Fruit fly (Drosophila melanogaster) whole organism, prepupa: Measurements from ENCODE around the gene CG1103.

Experiments
- Blimp-1 ChIP-seq: fragments of 200-800 bp; sonication (Bioruptor generic); optimal IDR thresholded peaks from 3 replicates; lab custom pipeline; 2017; ENCODE audit warnings: missing biosample characterization, missing genetic modification characterization, mild to moderate bottlenecking, moderate library complexity, missing genetic modification reagents
- CG11294 ChIP-seq: fragments of 200-800 bp; sonication (Bioruptor generic); IDR thresholded peaks from 2 replicates; pipeline ENCODE4 v1.3.6; 2022; ENCODE audit warnings: missing biosample characterization, missing genetic modification characterization
- CG11762 ChIP-seq: fragments of 200-800 bp; sonication (Bioruptor generic); optimal IDR thresholded peaks from 3 replicates; lab custom pipeline; 2016; ENCODE audit warnings: missing biosample characterization, missing genetic modification characterization; ENCODE audit not compliant: insufficient read depth
- CG11902 ChIP-seq: fragments of 200-800 bp; sonication (Bioruptor generic); optimal IDR thresholded peaks from 3 replicates; lab custom pipeline; 2016; ENCODE audit warnings: missing biosample characterization, missing genetic modification characterization
- CG3032 ChIP-seq: fragments of 200-800 bp; optimal IDR thresholded peaks from 2 replicates; lab custom pipeline; 2019; ENCODE audit warnings: missing biosample characterization, mild to moderate bottlenecking, missing genetic modification characterization, moderate library complexity
- CG31627 ChIP-seq: fragments of 200-800 bp; sonication (Bioruptor generic); optimal IDR thresholded peaks from 3 replicates; lab custom pipeline; 2016; ENCODE audit warnings: missing biosample characterization, missing genetic modification characterization
- CG32006 ChIP-seq: fragments of 200-800 bp; sonication (Bioruptor generic); optimal IDR thresholded peaks from 3 replicates; lab custom pipeline; 2017; ENCODE audit warnings: missing biosample characterization, mild to moderate bottlenecking, missing genetic modification characterization
- CG34406 ChIP-seq: fragments of 200-800 bp; sonication (Bioruptor generic); optimal IDR thresholded peaks from 3 replicates; lab custom pipeline; 2016; ENCODE audit warnings: missing biosample characterization, missing genetic modification characterization
- CG6163 ChIP-seq: fragments of 200-800 bp; sonication (Bioruptor generic); IDR thresholded peaks from 3 replicates; pipeline ENCODE4 v1.3.6; 2022; ENCODE audit warnings: missing biosample characterization, missing genetic modification characterization
- CG6792 ChIP-seq: fragments of 200-800 bp; sonication (Bioruptor generic); optimal IDR thresholded peaks from 3 replicates; lab custom pipeline; 2016; ENCODE audit warnings: missing biosample characterization, missing genetic modification characterization
- CG6808 ChIP-seq: fragments of 200-800 bp; sonication (Bioruptor generic); optimal IDR thresholded peaks from 3 replicates; lab custom pipeline; 2017; ENCODE audit warnings: missing biosample characterization, missing genetic modification characterization, mild to moderate bottlenecking, moderate library complexity, missing genetic modification reagents
- CG6854 ChIP-seq: fragments of 200-800 bp; sonication (Bioruptor generic); optimal IDR thresholded peaks from 2 replicates; lab custom pipeline; 2017; ENCODE audit warnings: missing biosample characterization, mild to moderate bottlenecking, missing genetic modification characterization
- CG7368 ChIP-seq: fragments of 200-800 bp; sonication (Bioruptor generic); optimal IDR thresholded peaks from 3 replicates; lab custom pipeline; 2016; ENCODE audit warnings: missing biosample characterization, missing genetic modification characterization
- CG8119 ChIP-seq: fragments of 200-800 bp; sonication (Bioruptor generic); IDR thresholded peaks from 3 replicates; pipeline ENCODE4 v1.3.6; 2022; ENCODE audit warnings: missing biosample characterization, missing genetic modification characterization
- CG8632 ChIP-seq: fragments of 200-800 bp; sonication (Bioruptor generic); optimal IDR thresholded peaks from 3 replicates; lab custom pipeline; 2016; ENCODE audit warnings: missing biosample characterization, missing genetic modification characterization
- Eip75B ChIP-seq: fragments of 200-800 bp; sonication (Bioruptor generic); optimal IDR thresholded peaks from 3 replicates; lab custom pipeline; 2016; ENCODE audit warnings: missing biosample characterization, missing genetic modification characterization
- Eip78C ChIP-seq: fragments of 200-800 bp; sonication (Bioruptor generic); peaks from one replicate; lab custom pipeline; 2016; ENCODE audit warnings: missing biosample characterization, missing genetic modification characterization
- Eip93F ChIP-seq: fragments of 200-800 bp; sonication (Bioruptor generic); optimal IDR thresholded peaks from 2 replicates; lab custom pipeline; 2016; ENCODE audit warnings: missing biosample characterization, mild to moderate bottlenecking, missing genetic modification characterization
- Ets21C ChIP-seq: fragments of 200-800 bp; sonication (Bioruptor generic); optimal IDR thresholded peaks from 3 replicates; lab custom pipeline; 2016; ENCODE audit warnings: missing biosample characterization, missing genetic modification characterization
- Ets96B ChIP-seq: fragments of 200-800 bp; optimal IDR thresholded peaks from 2 replicates; lab custom pipeline; 2019; ENCODE audit warnings: missing biosample characterization, mild to moderate bottlenecking, missing genetic modification characterization, moderate library complexity
- Hr38 ChIP-seq: sonication (Bioruptor generic); optimal IDR thresholded peaks from 2 replicates; lab custom pipeline; 2016; ENCODE audit warnings: missing biosample characterization, missing genetic modification characterization
- Hr39 ChIP-seq: fragments of 200-800 bp; sonication (Bioruptor generic); optimal IDR thresholded peaks from 2 replicates; lab custom pipeline; 2016; ENCODE audit warnings: missing biosample characterization, missing genetic modification characterization
- Met ChIP-seq: fragments of 200-800 bp; sonication (Bioruptor generic); optimal IDR thresholded peaks from 3 replicates; lab custom pipeline; 2016; ENCODE audit warnings: missing biosample characterization, missing genetic modification characterization
- OdsH ChIP-seq: fragments of 200-800 bp; sonication (Bioruptor generic); optimal IDR thresholded peaks from 3 replicates; lab custom pipeline; 2016; ENCODE audit warnings: missing biosample characterization, missing genetic modification characterization
- Sox14 ChIP-seq: fragments of 200-800 bp; sonication (Bioruptor generic); optimal IDR thresholded peaks from 3 replicates; lab custom pipeline; 2016; ENCODE audit warnings: missing biosample characterization, missing genetic modification characterization
- achi ChIP-seq: fragments of 200-800 bp; sonication (Bioruptor generic); optimal IDR thresholded peaks from 3 replicates; lab custom pipeline; 2016; ENCODE audit warnings: missing biosample characterization, missing genetic modification characterization
- acj6 ChIP-seq: fragments of 200-800 bp; sonication (Bioruptor generic); optimal IDR thresholded peaks from 3 replicates; lab custom pipeline; 2016; ENCODE audit warnings: missing biosample characterization, missing genetic modification characterization
- cyc ChIP-seq: fragments of 200-800 bp; sonication (Bioruptor generic); optimal IDR thresholded peaks from 3 replicates; lab custom pipeline; 2016; ENCODE audit warnings: missing biosample characterization, missing genetic modification characterization
- dsx ChIP-seq: fragments of 200-800 bp; optimal IDR thresholded peaks from 3 replicates; lab custom pipeline; 2019; ENCODE audit warnings: missing biosample characterization, mild to moderate bottlenecking, missing genetic modification characterization, moderate library complexity; ENCODE audit not compliant: poor library complexity, severe bottlenecking
- eg ChIP-seq: fragments of 200-800 bp; sonication (Bioruptor generic); IDR thresholded peaks from 3 replicates; pipeline ENCODE4 v1.3.6; 2022; ENCODE audit warnings: missing biosample characterization, missing genetic modification characterization
- esn ChIP-seq: fragments of 200-800 bp; sonication (Bioruptor generic); optimal IDR thresholded peaks from 2 replicates; lab custom pipeline; 2016; ENCODE audit warnings: missing biosample characterization, mild to moderate bottlenecking, missing genetic modification characterization, moderate library complexity
- fd59A ChIP-seq: fragments of 200-800 bp; sonication (Bioruptor generic); optimal IDR thresholded peaks from 2 replicates; lab custom pipeline; 2017; ENCODE audit warnings: missing biosample characterization, mild to moderate bottlenecking, missing genetic modification characterization, missing genetic modification reagents
- fd85E ChIP-seq: fragments of 200-800 bp; sonication (Bioruptor generic); optimal IDR thresholded peaks from 3 replicates; lab custom pipeline; 2016; ENCODE audit warnings: missing biosample characterization, missing genetic modification characterization
- lz ChIP-seq: fragments of 200-800 bp; sonication (Bioruptor generic); optimal IDR thresholded peaks from 3 replicates; lab custom pipeline; 2016; ENCODE audit warnings: missing biosample characterization, missing genetic modification characterization
- net ChIP-seq: fragments of 200-800 bp; sonication (Bioruptor generic); optimal IDR thresholded peaks from 3 replicates; lab custom pipeline; 2016; ENCODE audit warnings: missing biosample characterization, missing genetic modification characterization
- pdm3 ChIP-seq: fragments of 200-800 bp; sonication (Bioruptor generic); optimal IDR thresholded peaks from 3 replicates; lab custom pipeline; 2016; ENCODE audit warnings: missing biosample characterization, missing genetic modification characterization
- salr ChIP-seq, 2 experiments: fragments of 200-800 bp; sonication (Bioruptor generic); optimal IDR thresholded peaks; 3 replicates each; lab custom pipeline; 2016 to 2018; ENCODE audit warnings: missing biosample characterization in 2 of 2, missing genetic modification characterization in 2 of 2, mild to moderate bottlenecking in 1 of 2
- ss ChIP-seq, 2 experiments: fragments of 200-800 bp; sonication (Bioruptor generic); optimal IDR thresholded peaks; 2 replicates in 1 of 2; 3 replicates in 1 of 2; lab custom pipeline; 2017 to 2018; ENCODE audit warnings: mild to moderate bottlenecking in 2 of 2, missing biosample characterization in 2 of 2, missing genetic modification characterization in 2 of 2, moderate library complexity in 1 of 2
- svp ChIP-seq: fragments of 200-800 bp; sonication (Bioruptor generic); peaks from one replicate; lab custom pipeline; 2016; ENCODE audit warnings: missing biosample characterization, missing genetic modification characterization
- topi ChIP-seq: fragments of 200-800 bp; sonication (Bioruptor generic); optimal IDR thresholded peaks from 3 replicates; lab custom pipeline; 2016; ENCODE audit warnings: missing biosample characterization, missing genetic modification characterization

Gene CG1103

DNA sequence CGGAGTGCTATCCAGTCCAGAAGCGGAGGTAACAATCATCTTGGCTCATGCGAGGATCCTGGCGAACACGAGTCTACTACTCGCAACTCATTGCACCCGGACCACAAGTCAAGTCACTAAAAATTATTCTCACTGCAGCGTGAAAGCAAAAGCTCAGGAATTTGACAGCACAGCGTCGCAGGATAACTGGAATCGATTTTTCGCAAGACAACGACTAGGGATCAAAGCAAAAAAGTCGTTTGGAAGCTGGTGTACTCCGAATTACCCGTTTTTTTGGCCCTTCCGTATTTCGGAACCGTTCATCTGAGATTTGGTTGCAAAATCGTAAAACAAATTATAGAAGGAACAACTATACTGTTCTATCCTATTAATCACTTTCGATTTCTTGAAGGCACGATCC lies 19.0 kb upstream of the CG1103 start:
- TF ChIP-seq CG34406 (GFP tag; lab: Kevin White, UChicago) (no peak), dsx (GFP tag; lab: Kevin White, UChicago) (no peak), fd85E (GFP tag; lab: Kevin White, UChicago) (no peak), OdsH (no peak), esn (GFP tag; lab: Kevin White, UChicago) (no peak), CG32006 (GFP tag; lab: Kevin White, UChicago) (no peak), pdm3 (GFP tag; lab: Kevin White, UChicago) (no peak), CG6163 (GFP tag; lab: Robert Waterston, UW) (no peak), topi (no peak), Met (no peak), CG11294 (GFP tag; lab: Robert Waterston, UW) (no peak), CG7368 (no peak), salr (GFP tag; optimal IDR thresholded peaks at IDR 0.05; lab: Kevin White, UChicago) (no peak), CG11902 (GFP tag; lab: Kevin White, UChicago) (no peak)
- TF ChIP-seq, all 60 proteins: peak for 0

DNA sequence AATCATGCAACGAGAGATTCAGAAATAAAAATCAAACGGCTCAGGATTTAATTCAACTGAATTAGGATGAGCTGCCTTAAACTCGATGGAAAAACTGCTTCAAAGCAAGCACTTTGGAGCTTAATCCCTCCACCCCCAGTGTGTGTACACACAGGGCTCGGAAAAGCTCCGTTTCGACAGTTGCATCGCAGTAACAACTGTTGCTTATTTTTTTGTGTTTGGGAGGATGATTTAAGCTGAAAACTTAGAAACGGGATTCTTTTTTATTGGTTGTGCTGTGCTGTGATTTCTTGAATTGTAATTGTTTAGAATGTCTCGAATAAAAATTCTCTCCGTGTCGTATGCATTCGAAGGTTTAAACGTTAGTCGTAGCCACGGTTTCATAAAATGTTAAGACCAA lies 18.6 kb upstream of the CG1103 start, which contains the start of gene Syt14:
Gene Syt14, minus strand, starts transcription at position 71 of the 400 bp plus-strand sequence.
- TF ChIP-seq Hr39 (GFP tag; lab: Kevin White, UChicago) = no peak
- TF ChIP-seq net (GFP tag; lab: Kevin White, UChicago) = no peak
- no peak for TF ChIP-seq ss (GFP tag; optimal IDR thresholded peaks at IDR 0.05; lab: Kevin White, UChicago)
- TF ChIP-seq Eip93F (GFP tag; lab: Kevin White, UChicago) = no peak
- no peak for TF ChIP-seq CG6792 (GFP tag; lab: Kevin White, UChicago)
- TF ChIP-seq Ets96B = no peak
- TF ChIP-seq svp = no peak

DNA sequence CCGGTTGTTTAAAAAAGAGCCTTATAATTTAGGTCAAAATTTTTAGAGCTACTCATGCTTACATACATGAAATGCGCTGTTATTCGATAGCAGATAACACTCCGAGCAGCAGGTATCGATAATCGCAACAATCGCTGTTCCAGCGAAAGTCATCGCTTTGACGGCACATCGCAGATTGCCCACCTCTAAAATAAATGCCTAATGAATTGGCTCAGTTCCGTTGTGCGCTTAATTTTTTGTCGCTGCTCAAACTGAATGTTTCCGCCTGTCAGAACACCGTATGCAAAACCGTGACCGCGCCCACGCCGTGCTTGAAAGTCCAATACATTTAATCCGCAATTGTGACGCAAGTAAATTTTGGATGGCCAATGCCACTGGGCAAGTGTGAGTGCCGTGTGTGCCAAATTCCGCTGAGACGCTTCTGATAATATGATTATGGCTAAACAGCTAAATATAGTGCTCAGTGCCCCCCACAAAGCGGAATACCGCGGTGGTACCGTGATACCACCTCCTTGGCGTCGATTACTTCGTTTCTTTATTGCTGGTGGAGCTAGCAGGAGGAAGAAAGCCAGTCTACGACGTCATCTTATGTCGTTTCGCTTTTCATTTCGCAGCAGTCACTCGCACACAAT lies 17.9 kb upstream of the CG1103 start, which contains the start of gene CG9795:
Gene CG9795, plus strand, starts transcription at position 177 of the 632 bp plus-strand sequence.
- peak; percentile 57 for TF ChIP-seq CG6854 (GFP tag; lab: Kevin White, UChicago)
- peak; percentile 7 for TF ChIP-seq cyc (GFP tag; lab: Kevin White, UChicago)
- TF ChIP-seq CG31627 = peak; percentile 20
- no peak for TF ChIP-seq CG6808 (GFP tag; lab: Kevin White, UChicago)
- TF ChIP-seq Ets21C (GFP tag; lab: Kevin White, UChicago) = peak; percentile 6
- TF ChIP-seq CG8119 (GFP tag; lab: Robert Waterston, UW) = 0 out of 3 replicates have a peak, but pooled peaks have one; percentile 15
- peak; percentile 46 for TF ChIP-seq lz (GFP tag; lab: Kevin White, UChicago)
- no peak for TF ChIP-seq Blimp-1 (GFP tag; lab: Kevin White, UChicago)
- TF ChIP-seq acj6 (GFP tag; lab: Kevin White, UChicago) = peak; percentile 30
- TF ChIP-seq fd59A (GFP tag; lab: Kevin White, UChicago) = no peak
- TF ChIP-seq CG3032 (tag; lab: Kevin White, UChicago) = peak; percentile 18
- peak; percentile 51 for TF ChIP-seq Eip75B (GFP tag; lab: Kevin White, UChicago)
- TF ChIP-seq Eip78C = peak; percentile 86
- peak; percentile 33 for TF ChIP-seq achi (GFP tag; lab: Kevin White, UChicago)
- peak; percentile 49 for TF ChIP-seq esn (GFP tag; lab: Kevin White, UChicago)
- TF ChIP-seq CG34406 (GFP tag; lab: Kevin White, UChicago) = peak; percentile 26
- no peak for TF ChIP-seq CG8632 (GFP tag; lab: Kevin White, UChicago)
- no peak for TF ChIP-seq CG11294 (GFP tag; lab: Robert Waterston, UW)
- TF ChIP-seq Ets96B = peak; percentile 21
- no peak for TF ChIP-seq CG11762 (GFP tag; lab: Kevin White, UChicago)
- 0 out of 3 replicates have a peak, but pooled peaks have one; percentile 37 for TF ChIP-seq eg (GFP tag; lab: Robert Waterston, UW)
- peak; percentile 55 for TF ChIP-seq Sox14 (GFP tag; lab: Kevin White, UChicago)
- TF ChIP-seq dsx (GFP tag; lab: Kevin White, UChicago) = no peak
- no peak for TF ChIP-seq Hr38 (GFP tag; lab: Kevin White, UChicago)
- no peak for TF ChIP-seq CG6792 (GFP tag; lab: Kevin White, UChicago)
